Fruit fly (Drosophila melanogaster) whole organism, wandering third instar larva: ENCODE measurements around the gene CG42869.

ENCODE experiments used
- Jra ChIP-seq: sonication (Bioruptor generic); optimal IDR thresholded peaks from 2 replicates; lab custom pipeline; 2016; ENCODE audit warnings: missing biosample characterization, missing genetic modification characterization
- N ChIP-seq: fragments of >200 bp; optimal IDR thresholded peaks from 2 replicates; lab custom pipeline; 2018; ENCODE audit warnings: missing biosample characterization, missing external identifiers, missing genetic modification characterization
- Sp1 ChIP-seq: fragments of 200-800 bp; sonication (Bioruptor generic); optimal IDR thresholded peaks from 3 replicates; lab custom pipeline; 2019; ENCODE audit warnings: missing biosample characterization, mild to moderate bottlenecking, missing genetic modification characterization, moderate library complexity
- br ChIP-seq: fragments of 200-800 bp; sonication (Bioruptor generic); optimal IDR thresholded peaks from 2 replicates; lab custom pipeline; 2016; ENCODE audit warnings: missing biosample characterization, missing genetic modification characterization

DNA sequence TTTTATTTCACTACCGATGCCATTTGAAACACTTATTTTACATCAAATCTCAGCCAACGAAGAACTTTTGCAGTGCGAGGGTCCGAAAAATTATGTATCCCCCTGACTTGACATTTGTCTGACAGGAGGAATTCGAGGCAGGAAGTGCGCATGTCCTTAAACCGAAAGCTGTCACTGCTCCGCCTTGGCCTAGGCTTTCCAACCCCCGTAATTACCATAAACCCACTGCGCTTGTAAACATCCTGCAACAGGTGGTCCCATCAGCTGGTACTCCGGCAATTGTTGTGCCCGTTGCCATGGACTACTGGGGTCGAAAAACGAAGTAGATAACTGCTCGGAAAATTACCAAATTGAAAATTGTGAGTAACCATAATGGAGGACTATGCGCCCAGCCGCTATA lies 39.1 kb upstream of the CG42869 start, which contains the start of the genes GABA-B-R2 and CG6800:
- TF ChIP-seq Jra (GFP tag; lab: Kevin White, UChicago) (no peak), br (GFP tag; lab: Kevin White, UChicago) (no peak), Sp1 (GFP tag; lab: Kevin White, UChicago) (no peak), N (GFP tag; lab: Kevin White, UChicago) (no peak)
